Fruit fly (Drosophila melanogaster) whole organism, embryonic: ENCODE data around the gene Eato.
A peak's percentile ranks its signal among the peaks of the same experiment; 100 is the strongest.

ENCODE experiments used
- B-H1 ChIP-seq: fragments of 200-800 bp; sonication (Bioruptor generic); IDR thresholded peaks from 3 replicates; pipeline ENCODE4 v1.3.6; 2022; ENCODE audit warnings: missing biosample characterization, missing genetic modification characterization
- Bteb2 ChIP-seq: fragments of 200-800 bp; sonication (Bioruptor generic); optimal IDR thresholded peaks from 2 replicates; lab custom pipeline; 2016; ENCODE audit warnings: missing biosample characterization, missing genetic modification characterization
- CG10654 ChIP-seq: fragments of 200-800 bp; sonication (Bioruptor generic); optimal IDR thresholded peaks from 2 replicates; lab custom pipeline; 2016; ENCODE audit warnings: missing biosample characterization, missing genetic modification characterization
- CG11247 ChIP-seq: fragments of 200-800 bp; sonication (Bioruptor generic); IDR thresholded peaks from 2 replicates; pipeline ENCODE4 v1.3.6; 2022; ENCODE audit warnings: missing biosample characterization, missing genetic modification characterization
- CG11695 ChIP-seq: fragments of 200-800 bp; sonication (Bioruptor generic); IDR thresholded peaks from 3 replicates; pipeline ENCODE4 v1.3.6; 2022; ENCODE audit warnings: missing biosample characterization, missing genetic modification characterization
- CG12155 ChIP-seq: fragments of 200-800 bp; sonication (Bioruptor generic); optimal IDR thresholded peaks from 3 replicates; lab custom pipeline; 2016; ENCODE audit warnings: missing biosample characterization, missing genetic modification characterization
- CG1529 ChIP-seq: fragments of 200-800 bp; sonication (Bioruptor generic); optimal IDR thresholded peaks from 3 replicates; lab custom pipeline; 2018; ENCODE audit warnings: missing biosample characterization, missing genetic modification characterization
- CG15696 ChIP-seq: fragments of 200-800 bp; sonication (Bioruptor generic); optimal IDR thresholded peaks from 2 replicates; lab custom pipeline; 2019; ENCODE audit warnings: missing biosample characterization, mild to moderate bottlenecking, missing genetic modification characterization, moderate library complexity
- CG17359 ChIP-seq: fragments of 200-800 bp; sonication (Bioruptor generic); optimal IDR thresholded peaks from 3 replicates; lab custom pipeline; 2018; ENCODE audit warnings: missing biosample characterization, mild to moderate bottlenecking, missing genetic modification characterization, moderate library complexity
- CG1792 ChIP-seq: fragments of 200-800 bp; sonication (Bioruptor generic); optimal IDR thresholded peaks from 2 replicates; lab custom pipeline; 2016; ENCODE audit warnings: missing biosample characterization, missing genetic modification characterization
- CG2116 ChIP-seq: fragments of 200-800 bp; sonication (Bioruptor generic); optimal IDR thresholded peaks from 3 replicates; lab custom pipeline; 2018; ENCODE audit warnings: missing biosample characterization, mild to moderate bottlenecking, missing genetic modification characterization
- CG42726 ChIP-seq: fragments of 200-800 bp; sonication (Bioruptor generic); IDR thresholded peaks from 2 replicates; pipeline ENCODE4 v1.3.6; 2022; ENCODE audit warnings: missing biosample characterization, missing genetic modification characterization; ENCODE audit not compliant: partially characterized antibody
- CG4424 ChIP-seq: fragments of 200-800 bp; sonication (Bioruptor generic); optimal IDR thresholded peaks from 3 replicates; lab custom pipeline; 2016; ENCODE audit warnings: missing biosample characterization, missing genetic modification characterization
- CG6654 ChIP-seq: fragments of 200-800 bp; sonication (Bioruptor generic); optimal IDR thresholded peaks from 2 replicates; lab custom pipeline; 2017; ENCODE audit warnings: missing biosample characterization, mild to moderate bottlenecking, missing genetic modification characterization
- CG6689 ChIP-seq: fragments of 200-800 bp; sonication (Bioruptor generic); IDR thresholded peaks from 2 replicates; pipeline ENCODE4 v1.3.6; 2022; ENCODE audit warnings: missing biosample characterization, missing genetic modification characterization
- CG8765 ChIP-seq: fragments of 200-800 bp; sonication (Bioruptor generic); IDR thresholded peaks from 2 replicates; pipeline ENCODE4 v1.3.6; 2022; ENCODE audit warnings: missing biosample characterization, missing genetic modification characterization
- CG9932 ChIP-seq: fragments of 200-800 bp; sonication (Bioruptor generic); IDR thresholded peaks from 2 replicates; pipeline ENCODE4 v1.3.6; 2022; ENCODE audit warnings: missing biosample characterization, missing genetic modification characterization
- Camta ChIP-seq: fragments of 200-800 bp; sonication (Bioruptor generic); optimal IDR thresholded peaks from 2 replicates; lab custom pipeline; 2016; ENCODE audit warnings: missing biosample characterization, missing genetic modification characterization
- Deaf1 ChIP-seq: fragments of 200-800 bp; optimal IDR thresholded peaks from 3 replicates; lab custom pipeline; 2019; ENCODE audit warnings: missing biosample characterization, mild to moderate bottlenecking, missing genetic modification characterization, moderate library complexity
- Dfd ChIP-seq, 2 experiments: fragments of >200 bp; optimal IDR thresholded peaks; 2 replicates each; lab custom pipeline; 2017; ENCODE audit warnings: missing biosample characterization in 2 of 2, missing genetic modification characterization in 2 of 2
- Fer1 ChIP-seq: fragments of 200-800 bp; sonication (Bioruptor generic); optimal IDR thresholded peaks from 2 replicates; lab custom pipeline; 2017; ENCODE audit warnings: missing biosample characterization, mild to moderate bottlenecking, missing genetic modification characterization
- Hey ChIP-seq: fragments of 200-800 bp; sonication (Bioruptor generic); optimal IDR thresholded peaks from 3 replicates; lab custom pipeline; 2018; ENCODE audit warnings: missing biosample characterization, mild to moderate bottlenecking, missing genetic modification characterization
- Lhr ChIP-seq: fragments of 200-800 bp; sonication (Bioruptor generic); optimal IDR thresholded peaks from 3 replicates; lab custom pipeline; 2017; ENCODE audit warnings: mild to moderate bottlenecking, missing biosample characterization, missing genetic modification reagents, missing genetic modification characterization
- Lpt ChIP-seq: fragments of >200 bp; optimal IDR thresholded peaks from 2 replicates; lab custom pipeline; 2018; ENCODE audit warnings: missing biosample characterization, missing genetic modification characterization
- Meics ChIP-seq: fragments of 200-800 bp; sonication (Bioruptor generic); optimal IDR thresholded peaks from 2 replicates; lab custom pipeline; 2017; ENCODE audit warnings: missing biosample characterization, mild to moderate bottlenecking, missing genetic modification characterization
- Neu2 ChIP-seq: fragments of 200-800 bp; sonication (Bioruptor generic); optimal IDR thresholded peaks from 3 replicates; lab custom pipeline; 2016; ENCODE audit warnings: missing biosample characterization, missing genetic modification characterization, borderline replicate concordance
- Ravus ChIP-seq: fragments of 200-800 bp; sonication (Bioruptor generic); IDR thresholded peaks from 2 replicates; pipeline ENCODE4 v1.3.6; 2022; ENCODE audit warnings: missing biosample characterization, missing genetic modification characterization
- Six4 ChIP-seq: fragments of 200-800 bp; sonication (Bioruptor generic); optimal IDR thresholded peaks from 2 replicates; lab custom pipeline; 2016; ENCODE audit warnings: missing biosample characterization, missing genetic modification characterization
- Sry-δ ChIP-seq: fragments of 200-800 bp; sonication (Bioruptor generic); optimal IDR thresholded peaks from 2 replicates; lab custom pipeline; 2016; ENCODE audit warnings: missing biosample characterization, missing genetic modification characterization
- amos ChIP-seq: fragments of 200-800 bp; sonication (Bioruptor generic); IDR thresholded peaks from 2 replicates; pipeline ENCODE4 v1.3.6; 2022; ENCODE audit warnings: missing biosample characterization, missing genetic modification characterization; ENCODE audit not compliant: partially characterized antibody
- ase ChIP-seq: fragments of 200-800 bp; sonication (Bioruptor generic); IDR thresholded peaks from 3 replicates; pipeline ENCODE4 v1.3.6; 2022; ENCODE audit warnings: missing biosample characterization, missing genetic modification characterization
- br ChIP-seq: fragments of >200 bp; optimal IDR thresholded peaks from 2 replicates; lab custom pipeline; 2017
- chif ChIP-seq, 2 experiments: fragments of 200-800 bp; sonication (Bioruptor generic); optimal IDR thresholded peaks; 3 replicates each; lab custom pipeline; 2016; ENCODE audit warnings: missing biosample characterization in 2 of 2, missing genetic modification characterization in 2 of 2
- croc ChIP-seq: fragments of 200-800 bp; sonication (Bioruptor generic); conservative IDR thresholded peaks from 3 replicates; pipeline ENCODE4 v1.3.6; 2022; ENCODE audit warnings: missing biosample characterization, missing genetic modification characterization
- cwo ChIP-seq: fragments of 200-800 bp; sonication (Bioruptor generic); optimal IDR thresholded peaks from 3 replicates; lab custom pipeline; 2017; ENCODE audit warnings: missing biosample characterization, missing genetic modification characterization, mild to moderate bottlenecking, moderate library complexity, missing genetic modification reagents
- gsb ChIP-seq: fragments of 200-800 bp; sonication (Bioruptor generic); IDR thresholded peaks from 2 replicates; pipeline ENCODE4 v1.3.6; 2022; ENCODE audit warnings: missing biosample characterization, missing genetic modification characterization
- h ChIP-seq: fragments of >200 bp; optimal IDR thresholded peaks from 2 replicates; lab custom pipeline; 2017
- ham ChIP-seq: fragments of 200-800 bp; sonication (Bioruptor generic); IDR thresholded peaks from 2 replicates; pipeline ENCODE4 v1.3.6; 2022; ENCODE audit warnings: missing biosample characterization, missing genetic modification characterization
- hkb ChIP-seq, 2 experiments: fragments of 200-800 bp in 1 of 2; fragments of >200 bp in 1 of 2; sonication (Bioruptor generic) in 1 of 2; IDR thresholded peaks in 1 of 2; optimal IDR thresholded peaks in 1 of 2; 2 replicates each; pipeline versions ENCODE4 v1.3.6 to Lab custom; 2017 to 2022; ENCODE audit warnings: missing biosample characterization in 1 of 2, missing genetic modification characterization in 1 of 2
- insv ChIP-seq, 2 experiments: fragments of 200-800 bp; sonication (Bioruptor generic); optimal IDR thresholded peaks; 3 replicates each; lab custom pipeline; 2016 to 2018; ENCODE audit warnings: missing biosample characterization in 2 of 2, missing genetic modification characterization in 2 of 2
- inv ChIP-seq: fragments of 200-800 bp; sonication (Bioruptor generic); IDR thresholded peaks from 2 replicates; pipeline ENCODE4 v1.3.6; 2022; ENCODE audit warnings: missing biosample characterization, missing genetic modification characterization; ENCODE audit not compliant: partially characterized antibody
- lilli ChIP-seq: fragments of 200-800 bp; sonication (Bioruptor generic); optimal IDR thresholded peaks from 3 replicates; lab custom pipeline; 2016; ENCODE audit warnings: missing biosample characterization, missing genetic modification characterization
- nerfin-1 ChIP-seq: fragments of 200-800 bp; sonication (Bioruptor generic); optimal IDR thresholded peaks from 3 replicates; lab custom pipeline; 2019; ENCODE audit warnings: missing biosample characterization, mild to moderate bottlenecking, missing genetic modification characterization, moderate library complexity
- pfk ChIP-seq: fragments of 200-800 bp; sonication (Bioruptor generic); optimal IDR thresholded peaks from 2 replicates; lab custom pipeline; 2018; ENCODE audit warnings: missing biosample characterization, mild to moderate bottlenecking, missing genetic modification characterization, moderate library complexity
- phol ChIP-seq: fragments of 200-800 bp; sonication (Bioruptor generic); optimal IDR thresholded peaks from 3 replicates; lab custom pipeline; 2018; ENCODE audit warnings: missing biosample characterization, mild to moderate bottlenecking, missing genetic modification characterization, moderate library complexity
- sd ChIP-seq: fragments of 200-800 bp; sonication (Bioruptor generic); optimal IDR thresholded peaks from 3 replicates; lab custom pipeline; 2018; ENCODE audit warnings: missing biosample characterization, mild to moderate bottlenecking, missing genetic modification characterization, moderate library complexity
- slbo ChIP-seq: fragments of 200-800 bp; sonication (Bioruptor generic); IDR thresholded peaks from 2 replicates; pipeline ENCODE4 v1.3.6; 2022; ENCODE audit warnings: missing biosample characterization, missing genetic modification characterization
- so ChIP-seq: fragments of 200-800 bp; sonication (Bioruptor generic); IDR thresholded peaks from 3 replicates; pipeline ENCODE4 v1.3.6; 2022; ENCODE audit warnings: missing biosample characterization, missing genetic modification characterization
- sqz ChIP-seq: fragments of 200-800 bp; sonication (Bioruptor generic); optimal IDR thresholded peaks from 3 replicates; lab custom pipeline; 2018; ENCODE audit warnings: missing biosample characterization, mild to moderate bottlenecking, missing genetic modification characterization
- tna ChIP-seq: fragments of 200-800 bp; sonication (Bioruptor generic); IDR thresholded peaks from 2 replicates; pipeline ENCODE4 v1.3.6; 2022; ENCODE audit warnings: missing biosample characterization, missing genetic modification characterization; ENCODE audit not compliant: partially characterized antibody
- vnd ChIP-seq: fragments of 200-800 bp; sonication (Bioruptor generic); IDR thresholded peaks from 3 replicates; pipeline ENCODE4 v1.3.6; 2022; ENCODE audit warnings: missing biosample characterization, missing genetic modification characterization; ENCODE audit not compliant: partially characterized antibody
- zen ChIP-seq: fragments of 200-800 bp; sonication (Bioruptor generic); optimal IDR thresholded peaks from 3 replicates; lab custom pipeline; 2018; ENCODE audit warnings: missing biosample characterization, mild to moderate bottlenecking, missing genetic modification characterization, moderate library complexity

Gene Eato

dm6 chr2L:13811323-13811722 is 27.4 kb downstream of the Eato start, which contains the start of the genes Adat1 and CG16865 (continued):
- TF ChIP-seq CG1529 (GFP tag; lab: Kevin White, UChicago) (no peak), slbo (GFP tag; lab: Robert Waterston, UW) (no peak), ham (GFP tag; lab: Robert Waterston, UW) (no peak), h (lab: Kevin White, UChicago) (no peak), Meics (no peak), Sry-δ (GFP tag; lab: Kevin White, UChicago) (peak; percentile 43), Camta (GFP tag; lab: Kevin White, UChicago) (no peak), br (lab: Kevin White, UChicago) (no peak), Deaf1 (tag; lab: Kevin White, UChicago) (no peak), CG42726 (GFP tag; lab: Robert Waterston, UW) (no peak), Neu2 (GFP tag; lab: Kevin White, UChicago) (no peak), CG15696 (tag; lab: Kevin White, UChicago) (peak; percentile 21), croc (GFP tag; lab: Robert Waterston, UW) (no peak), Fer1 (GFP tag; lab: Kevin White, UChicago) (peak; percentile 21), nerfin-1 (tag; lab: Kevin White, UChicago) (no peak), CG2116 (GFP tag; lab: Kevin White, UChicago) (peak; percentile 59), chif (GFP tag; optimal IDR thresholded peaks at IDR 0.05; lab: Kevin White, UChicago) (no peak), phol (tag; lab: Kevin White, UChicago) (peak; percentile 34), tna (GFP tag; lab: Robert Waterston, UW) (peak; percentile 36; the same call in 1 of the 2 replicates), CG1792 (GFP tag; lab: Kevin White, UChicago) (no peak), CG11695 (GFP tag; lab: Robert Waterston, UW) (no peak), CG8765 (no peak), Lhr (peak; percentile 14), so (GFP tag; lab: Robert Waterston, UW) (no peak), CG9932 (no peak), pfk (GFP tag; lab: Kevin White, UChicago) (no peak), vnd (GFP tag; lab: Robert Waterston, UW) (0 out of 3 replicates have a peak, but pooled peaks have one; percentile 10), CG11247 (GFP tag; lab: Robert Waterston, UW) (no peak), Bteb2 (GFP tag; lab: Kevin White, UChicago) (no peak), CG6654 (GFP tag; lab: Kevin White, UChicago) (no peak), gsb (GFP tag; lab: Robert Waterston, UW) (no peak), insv (GFP tag; optimal IDR thresholded peaks at IDR 0.05; lab: Kevin White, UChicago) (no peak), Six4 (GFP tag; lab: Kevin White, UChicago) (no peak), ase (no peak), CG17359 (tag; lab: Kevin White, UChicago) (no peak), lilli (no peak), CG12155 (GFP tag; lab: Kevin White, UChicago) (no peak), CG6689 (no peak), cwo (GFP tag; lab: Kevin White, UChicago) (no peak), CG4424 (GFP tag; lab: Kevin White, UChicago) (no peak), sd (no peak), inv (GFP tag; lab: Robert Waterston, UW) (peak; percentile 12; the same call in 1 of the 2 replicates), Hey (no peak), Lpt (GFP tag; lab: Kevin White, UChicago) (no peak), CG10654 (GFP tag; lab: Kevin White, UChicago) (no peak), amos (GFP tag; lab: Robert Waterston, UW) (peak; percentile 51; the same call in 1 of the 2 replicates), zen (tag; lab: Kevin White, UChicago) (no peak), Ravus (GFP tag; lab: Robert Waterston, UW) (no peak), Dfd (GFP tag; optimal IDR thresholded peaks at IDR 0.05; lab: Kevin White, UChicago) (no peak), B-H1 (no peak), hkb (optimal IDR thresholded peaks at IDR 0.05; lab: Kevin White, UChicago) (no peak), hkb (GFP tag; IDR thresholded peaks at IDR 0.05; lab: Robert Waterston, UW) (no peak), sqz (GFP tag; lab: Kevin White, UChicago) (no peak)
